Worm (Caenorhabditis elegans) whole organism, L4 larva: ENCODE results near the gene mig-39.
A peak's percentile ranks its signal among the peaks of the same experiment; 100 is the strongest.

ENCODE experiments used
- D1046.2 ChIP-seq: fragments of 200-800 bp; sonication (Bioruptor generic); IDR thresholded peaks from 2 replicates; pipeline ENCODE4 v1.3.6; 2022; ENCODE audit warnings: missing genetic modification characterization, missing compliant biosample characterization
- F37D6.2 ChIP-seq: sonication (generic microtip); optimal IDR thresholded peaks from 2 replicates; lab custom pipeline; 2016; ENCODE audit warnings: mild to moderate bottlenecking, missing genetic modification characterization, missing compliant biosample characterization
- F44E2.7 ChIP-seq: fragments of 200-800 bp; sonication (Bioruptor generic); IDR thresholded peaks from 2 replicates; pipeline ENCODE4 v2.1.2; 2022; ENCODE audit warnings: missing genetic modification characterization, missing compliant biosample characterization
- F49E8.2 ChIP-seq: sonication (generic microtip); optimal IDR thresholded peaks from 2 replicates; lab custom pipeline; 2016; ENCODE audit warnings: missing compliant biosample characterization, mild to moderate bottlenecking, missing genetic modification characterization, borderline replicate concordance
- T20F7.1 ChIP-seq: fragments of 200-800 bp; sonication (Bioruptor generic); optimal IDR thresholded peaks from 2 replicates; lab custom pipeline; 2018; ENCODE audit warnings: mild to moderate bottlenecking, missing genetic modification characterization, missing compliant biosample characterization
- T26A8.4 ChIP-seq: fragments of 200-800 bp; sonication (Bioruptor generic); IDR thresholded peaks from 2 replicates; pipeline ENCODE4 v1.3.6; 2022; ENCODE audit warnings: missing genetic modification characterization, missing compliant biosample characterization
- Y105C5A.15 ChIP-seq: fragments of 200-800 bp; sonication (Bioruptor generic); IDR thresholded peaks from 2 replicates; pipeline ENCODE4 v1.3.6; 2022; ENCODE audit warnings: missing genetic modification characterization, missing compliant biosample characterization
- Y5F2A.4 ChIP-seq: fragments of 200-800 bp; sonication (Bioruptor generic); optimal IDR thresholded peaks from 2 replicates; lab custom pipeline; 2018; ENCODE audit warnings: mild to moderate bottlenecking, missing genetic modification characterization, missing compliant biosample characterization
- Y75B8A.6 ChIP-seq: fragments of 200-800 bp; sonication (Bioruptor generic); IDR thresholded peaks from 2 replicates; pipeline ENCODE4 v1.3.6; 2022; ENCODE audit warnings: missing genetic modification reagents, missing genetic modification characterization, missing compliant biosample characterization
- ZK337.2 ChIP-seq: fragments of 200-800 bp; sonication (Bioruptor generic); IDR thresholded peaks from 2 replicates; pipeline ENCODE4 v1.3.6; 2022; ENCODE audit warnings: missing genetic modification reagents, missing genetic modification characterization, missing compliant biosample characterization
- ZK546.5 ChIP-seq, 2 experiments: sonication (generic microtip); optimal IDR thresholded peaks; 2 replicates each; lab custom pipeline; 2017; ENCODE audit warnings: missing biosample characterization in 2 of 2, missing genetic modification characterization in 2 of 2
- aha-1 ChIP-seq: fragments of 150-350 bp; peaks from one replicate; lab custom pipeline; 2014; ENCODE audit warnings: missing biosample characterization, missing genetic modification characterization
- ceh-20 ChIP-seq: fragments of 200-800 bp; sonication (Bioruptor generic); IDR thresholded peaks from 2 replicates; pipeline ENCODE4 v1.3.6; 2022; ENCODE audit warnings: missing genetic modification reagents, missing genetic modification characterization, missing compliant biosample characterization
- ceh-44 ChIP-seq: fragments of 200-800 bp; sonication (Bioruptor generic); IDR thresholded peaks from 2 replicates; pipeline ENCODE4 v1.3.6; 2022; ENCODE audit warnings: missing genetic modification reagents, missing genetic modification characterization, missing compliant biosample characterization
- ces-1 ChIP-seq: fragments of 150-350 bp; sonication (generic microtip); optimal IDR thresholded peaks from 4 replicates; lab custom pipeline; 2014; ENCODE audit warnings: missing biosample characterization, missing genetic modification reagents, missing genetic modification characterization
- cey-2 ChIP-seq: sonication (generic microtip); optimal IDR thresholded peaks from 3 replicates; lab custom pipeline; 2017; ENCODE audit warnings: missing genetic modification characterization, mild to moderate bottlenecking, missing compliant biosample characterization, antibody characterized with exemption, borderline replicate concordance; ENCODE audit not compliant: insufficient read depth
- ctbp-1 ChIP-seq: fragments of 200-800 bp; sonication (Bioruptor generic); IDR thresholded peaks from 2 replicates; pipeline ENCODE4 v1.3.6; 2022; ENCODE audit warnings: missing genetic modification reagents, missing genetic modification characterization, missing compliant biosample characterization
- daf-12 ChIP-seq: fragments of 150-350 bp; optimal IDR thresholded peaks from 2 replicates; lab custom pipeline; 2014; ENCODE audit warnings: missing biosample characterization, missing genetic modification reagents, missing genetic modification characterization
- daf-16 ChIP-seq, 3 experiments: sonication (generic microtip); optimal IDR thresholded peaks; 2 replicates each; lab custom pipeline; 2016 to 2017; ENCODE audit warnings: missing genetic modification characterization in 3 of 3, missing genetic modification reagents in 3 of 3, mild to moderate bottlenecking in 2 of 3, missing compliant biosample characterization in 2 of 3, missing biosample characterization in 1 of 3, moderate library complexity in 1 of 3
- daf-19 ChIP-seq: fragments of 200-800 bp; sonication (Bioruptor generic); conservative IDR thresholded peaks from 2 replicates; pipeline ENCODE4 v1.3.6; 2022; ENCODE audit warnings: missing genetic modification characterization, missing compliant biosample characterization
- dmd-8 ChIP-seq: fragments of 200-800 bp; sonication (Bioruptor generic); IDR thresholded peaks from 2 replicates; pipeline ENCODE4 v1.3.6; 2022; ENCODE audit warnings: missing genetic modification characterization, missing compliant biosample characterization
- dpl-1 ChIP-seq: fragments of 150-350 bp; optimal IDR thresholded peaks from 2 replicates; lab custom pipeline; 2014; ENCODE audit warnings: missing biosample characterization, missing genetic modification reagents, missing genetic modification characterization
- egl-27 ChIP-seq: sonication (generic microtip); optimal IDR thresholded peaks from 3 replicates; lab custom pipeline; 2017; ENCODE audit warnings: missing biosample characterization, missing genetic modification reagents, missing genetic modification characterization
- fkh-10 ChIP-seq: fragments of 150-350 bp; optimal IDR thresholded peaks from 2 replicates; lab custom pipeline; 2014; ENCODE audit warnings: missing biosample characterization, missing genetic modification reagents, missing genetic modification characterization
- hif-1 ChIP-seq, 2 experiments: sonication (generic microtip); optimal IDR thresholded peaks; 2 replicates each; lab custom pipeline; 2016 to 2017; ENCODE audit warnings: missing compliant biosample characterization in 2 of 2, missing genetic modification characterization in 2 of 2, missing genetic modification reagents in 2 of 2, missing genotype in 2 of 2, mild to moderate bottlenecking in 1 of 2
- lim-7 ChIP-seq: fragments of 200-800 bp; sonication (Bioruptor generic); IDR thresholded peaks from 2 replicates; pipeline ENCODE4 v1.3.6; 2022; ENCODE audit warnings: missing genetic modification characterization, missing compliant biosample characterization
- lin-13 ChIP-seq: fragments of 150-350 bp; optimal IDR thresholded peaks from 2 replicates; lab custom pipeline; 2014; ENCODE audit warnings: missing biosample characterization, missing genetic modification reagents, missing genetic modification characterization
- lin-29 ChIP-seq: fragments of 200-800 bp; sonication (Bioruptor generic); IDR thresholded peaks from 2 replicates; pipeline ENCODE4 v1.3.6; 2022; ENCODE audit warnings: missing genetic modification reagents, missing genetic modification characterization, missing compliant biosample characterization
- lir-3 ChIP-seq: sonication (generic microtip); optimal IDR thresholded peaks from 2 replicates; lab custom pipeline; 2016; ENCODE audit warnings: mild to moderate bottlenecking, missing genetic modification characterization, missing compliant biosample characterization
- lsy-2 ChIP-seq, 2 experiments: fragments of 150-350 bp in 1 of 2; sonication (generic microtip) in 1 of 2; optimal IDR thresholded peaks; 2 replicates each; lab custom pipeline; 2014 to 2017; ENCODE audit warnings: missing biosample characterization in 2 of 2, missing genetic modification characterization in 2 of 2
- madf-9 ChIP-seq: fragments of 200-800 bp; sonication (Bioruptor generic); conservative IDR thresholded peaks from 2 replicates; pipeline ENCODE4 v1.3.6; 2022; ENCODE audit warnings: missing genetic modification reagents, missing genetic modification characterization, missing compliant biosample characterization
- mxl-3 ChIP-seq: fragments of 200-800 bp; sonication (Bioruptor generic); optimal IDR thresholded peaks from 2 replicates; lab custom pipeline; 2018; ENCODE audit warnings: mild to moderate bottlenecking, missing genetic modification characterization, missing compliant biosample characterization
- nhr-102 ChIP-seq: sonication (generic microtip); optimal IDR thresholded peaks from 2 replicates; lab custom pipeline; 2016; ENCODE audit warnings: mild to moderate bottlenecking, missing genetic modification characterization, moderate library complexity, missing compliant biosample characterization
- nhr-11 ChIP-seq: fragments of 150-350 bp; optimal IDR thresholded peaks from 2 replicates; lab custom pipeline; 2014; ENCODE audit warnings: missing biosample characterization, missing genetic modification characterization
- nhr-28 ChIP-seq: fragments of 150-350 bp; optimal IDR thresholded peaks from 2 replicates; lab custom pipeline; 2014; ENCODE audit warnings: missing biosample characterization, missing genetic modification characterization
- nhr-41 ChIP-seq: fragments of 200-800 bp; sonication (Bioruptor generic); IDR thresholded peaks from 2 replicates; pipeline ENCODE4 v1.3.6; 2022; ENCODE audit warnings: missing genetic modification reagents, missing genetic modification characterization, missing compliant biosample characterization
- nhr-42 ChIP-seq: fragments of 200-800 bp; sonication (Bioruptor generic); IDR thresholded peaks from 2 replicates; pipeline ENCODE4 v1.3.6; 2022; ENCODE audit warnings: missing genetic modification characterization, missing compliant biosample characterization
- nhr-76 ChIP-seq: fragments of 150-350 bp; optimal IDR thresholded peaks from 2 replicates; lab custom pipeline; 2014; ENCODE audit warnings: missing biosample characterization, missing genetic modification characterization
- rbr-2 ChIP-seq: sonication (generic microtip); optimal IDR thresholded peaks from 2 replicates; lab custom pipeline; 2016; ENCODE audit warnings: missing genotype, missing genetic modification characterization, missing compliant biosample characterization
- set-16 ChIP-seq: fragments of 200-800 bp; sonication (Bioruptor generic); IDR thresholded peaks from 2 replicates; pipeline ENCODE4 v1.3.6; 2022; ENCODE audit warnings: missing genetic modification reagents, missing genetic modification characterization, missing compliant biosample characterization
- snpc-1.2 ChIP-seq: fragments of 200-800 bp; sonication (Bioruptor generic); IDR thresholded peaks from 2 replicates; pipeline ENCODE4 v1.3.6; 2022; ENCODE audit warnings: missing genetic modification reagents, missing genetic modification characterization, missing compliant biosample characterization
- spr-1 ChIP-seq: sonication (generic microtip); optimal IDR thresholded peaks from 2 replicates; lab custom pipeline; 2016; ENCODE audit warnings: mild to moderate bottlenecking, missing genetic modification characterization, missing compliant biosample characterization
- spr-3 ChIP-seq: fragments of 200-800 bp; sonication (Bioruptor generic); optimal IDR thresholded peaks from 2 replicates; lab custom pipeline; 2018; ENCODE audit warnings: mild to moderate bottlenecking, missing genetic modification characterization, missing compliant biosample characterization
- unc-130 ChIP-seq: sonication (generic microtip); optimal IDR thresholded peaks from 2 replicates; lab custom pipeline; 2016; ENCODE audit warnings: missing genetic modification reagents, missing genetic modification characterization, missing compliant biosample characterization
- vab-7 ChIP-seq: fragments of 200-800 bp; sonication (Bioruptor generic); IDR thresholded peaks from 2 replicates; pipeline ENCODE4 v1.3.6; 2022; ENCODE audit warnings: missing genetic modification reagents, missing genetic modification characterization, missing compliant biosample characterization
- zip-2 ChIP-seq: fragments of 150-350 bp; optimal IDR thresholded peaks from 2 replicates; lab custom pipeline; 2014; ENCODE audit warnings: missing biosample characterization, missing genetic modification characterization
- ztf-11 ChIP-seq: fragments of 150-350 bp; optimal IDR thresholded peaks from 2 replicates; lab custom pipeline; 2014; ENCODE audit warnings: missing biosample characterization, missing genetic modification characterization

mig-39 gene

ce11 chrIII:8446940-8447403, 19.9 kb upstream of the mig-39 start, which contains the start of gene rpn-3 (continued):
- peak; percentile 91 for TF ChIP-seq nhr-102 (tag; lab: Kevin White, UChicago)
- peak; percentile 73 to 96 for TF ChIP-seq daf-16 (GFP tag; optimal IDR thresholded peaks at IDR 0.05; lab: Kevin White, UChicago)
- peak; percentile 84 for TF ChIP-seq daf-16 (tag; optimal IDR thresholded peaks at IDR 0.05; lab: Kevin White, UChicago)
- TF ChIP-seq nhr-11 (tag; lab: Kevin White, UChicago), result peak; percentile 98
- TF ChIP-seq F44E2.7 (GFP tag; lab: Robert Waterston, UW), result 0 out of 2 replicates have a peak, but pooled peaks have one; percentile 18
- TF ChIP-seq nhr-76 (tag; lab: Kevin White, UChicago), result peak; percentile 58
- TF ChIP-seq Y75B8A.6 (GFP tag; lab: Robert Waterston, UW), result 0 out of 2 replicates have a peak, but pooled peaks have one; percentile 8
- TF ChIP-seq lsy-2 (tag; optimal IDR thresholded peaks at IDR 0.05; lab: Kevin White, UChicago), result peak; percentile 91 to 98
- TF ChIP-seq lin-13, result peak; percentile 93
- TF ChIP-seq D1046.2 (GFP tag; lab: Robert Waterston, UW), result no peak
- peak; percentile 87 for TF ChIP-seq spr-1 (tag; lab: Kevin White, UChicago)
- TF ChIP-seq daf-12 (tag; lab: Kevin White, UChicago), result no peak
- peak; percentile 74 for TF ChIP-seq lin-29 (GFP tag; lab: Robert Waterston, UW)
- peak; percentile 78 for TF ChIP-seq spr-3
- peak; percentile 85 for TF ChIP-seq zip-2 (tag; lab: Kevin White, UChicago)
- TF ChIP-seq ceh-20 (GFP tag; lab: Robert Waterston, UW), result peak; percentile 94
- peak; percentile 88 for TF ChIP-seq F37D6.2
- peak; percentile 87 for TF ChIP-seq F49E8.2 (tag; lab: Kevin White, UChicago)
- peak; percentile 47 for TF ChIP-seq snpc-1.2 (GFP tag; lab: Robert Waterston, UW)
- TF ChIP-seq hif-1 (tag; optimal IDR thresholded peaks at IDR 0.05; lab: Kevin White, UChicago), result peak; percentile 74 to 81
- TF ChIP-seq madf-9 (GFP tag; lab: Robert Waterston, UW), result peak; percentile 66
- TF ChIP-seq mxl-3 (GFP tag; lab: Kevin White, UChicago), result peak; percentile 56
- TF ChIP-seq ceh-44 (GFP tag; lab: Robert Waterston, UW), result no peak
- TF ChIP-seq unc-130 (GFP tag; lab: Kevin White, UChicago), result peak; percentile 74
- TF ChIP-seq, all 104 proteins: peak for 69

DNA sequence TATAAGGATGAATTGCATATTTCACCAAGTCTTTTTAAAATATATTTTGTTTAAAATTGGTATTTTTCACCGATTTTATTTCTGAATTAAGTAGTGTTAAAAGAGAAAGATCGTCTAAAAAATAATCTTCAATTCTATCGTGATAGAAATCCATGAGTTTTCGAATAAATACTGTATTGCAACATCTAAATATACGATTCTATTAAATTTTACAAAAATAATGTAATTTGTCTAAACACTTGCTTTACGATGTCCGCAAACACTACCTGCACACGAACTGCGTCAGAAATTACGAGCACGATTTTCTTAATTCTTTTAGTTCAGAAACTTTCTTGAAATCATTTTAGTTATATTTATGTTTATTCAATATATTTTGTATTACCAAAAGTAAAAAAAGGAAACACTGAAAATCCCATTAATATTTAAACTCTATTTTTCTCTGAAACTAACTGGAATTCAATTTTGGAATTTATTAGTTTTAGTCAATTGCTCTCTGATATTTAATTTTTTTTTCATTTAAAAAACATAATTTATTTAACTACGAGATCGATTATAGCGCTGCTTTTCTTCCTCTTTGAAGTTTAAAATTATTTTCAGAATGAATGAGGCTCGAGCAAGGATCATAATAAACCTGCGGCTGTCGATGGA, 17.6 kb upstream of the mig-39 start, which contains the start of gene mrpl-32:
mrpl-32 (plus strand) TSS at position 598 of the 648 bp plus-strand sequence.
- TF ChIP-seq Y5F2A.4 (GFP tag; lab: Kevin White, UChicago) (peak; percentile 50), ceh-20 (GFP tag; lab: Robert Waterston, UW) (no peak), rbr-2 (no peak), nhr-42 (GFP tag; lab: Robert Waterston, UW) (no peak), set-16 (GFP tag; lab: Robert Waterston, UW) (no peak), ces-1 (GFP tag; lab: Kevin White, UChicago) (no peak), mxl-3 (GFP tag; lab: Kevin White, UChicago) (no peak), dpl-1 (GFP tag; lab: Kevin White, UChicago) (peak; percentile 9), Y105C5A.15 (GFP tag; lab: Robert Waterston, UW) (no peak), fkh-10 (no peak), dmd-8 (GFP tag; lab: Robert Waterston, UW) (no peak), T26A8.4 (GFP tag; lab: Robert Waterston, UW) (no peak), ctbp-1 (GFP tag; lab: Robert Waterston, UW) (no peak), daf-19 (GFP tag; lab: Robert Waterston, UW) (no peak), nhr-28 (tag; lab: Kevin White, UChicago) (no peak), aha-1 (no peak), T20F7.1 (GFP tag; lab: Kevin White, UChicago) (peak; percentile 75), cey-2 (tag; lab: Kevin White, UChicago) (no peak), madf-9 (GFP tag; lab: Robert Waterston, UW) (no peak), lir-3 (peak; percentile 40), lim-7 (0 out of 2 replicates have a peak, but pooled peaks have one; percentile 56), ztf-11 (tag; lab: Kevin White, UChicago) (no peak), daf-12 (tag; lab: Kevin White, UChicago) (no peak), ZK546.5 (tag; optimal IDR thresholded peaks at IDR 0.05; lab: Kevin White, UChicago) (no peak), lin-13 (no peak), egl-27 (tag; lab: Kevin White, UChicago) (no peak), spr-3 (no peak), nhr-41 (GFP tag; lab: Robert Waterston, UW) (no peak), vab-7 (peak; percentile 42; the same call in 1 of the 2 replicates), ZK337.2 (GFP tag; lab: Robert Waterston, UW) (no peak)
